Fruit fly (Drosophila melanogaster) whole organism, adult: ENCODE results near the gene CG1750.

Experiments
- CG11617 ChIP-seq: fragments of 200-800 bp; sonication (Bioruptor generic); optimal IDR thresholded peaks from 2 replicates; lab custom pipeline; 2017; ENCODE audit warnings: mild to moderate bottlenecking, missing biosample characterization, missing genetic modification reagents, missing genetic modification characterization
- CG12768 ChIP-seq: fragments of 200-800 bp; sonication (Bioruptor generic); optimal IDR thresholded peaks from 2 replicates; lab custom pipeline; 2017; ENCODE audit warnings: missing biosample characterization, missing genetic modification characterization, mild to moderate bottlenecking, moderate library complexity, missing genetic modification reagents
- CG14711 ChIP-seq: fragments of 200-800 bp; sonication (Bioruptor generic); optimal IDR thresholded peaks from 2 replicates; lab custom pipeline; 2018; ENCODE audit warnings: missing biosample characterization, mild to moderate bottlenecking, missing genetic modification characterization, moderate library complexity
- CG1620 ChIP-seq: fragments of 200-800 bp; sonication (Bioruptor generic); optimal IDR thresholded peaks from 2 replicates; lab custom pipeline; 2016; ENCODE audit warnings: missing biosample characterization, missing genetic modification characterization
- CG33017 ChIP-seq: fragments of 200-800 bp; sonication (Bioruptor generic); optimal IDR thresholded peaks from 2 replicates; lab custom pipeline; 2018; ENCODE audit warnings: missing biosample characterization, mild to moderate bottlenecking, missing genetic modification characterization, moderate library complexity
- CG5204 ChIP-seq: fragments of 200-800 bp; sonication (Bioruptor generic); optimal IDR thresholded peaks from 2 replicates; lab custom pipeline; 2016; ENCODE audit warnings: missing biosample characterization, missing genetic modification characterization
- CG7045 ChIP-seq: fragments of 200-800 bp; sonication (Bioruptor generic); optimal IDR thresholded peaks from 2 replicates; lab custom pipeline; 2017; ENCODE audit warnings: missing biosample characterization, mild to moderate bottlenecking, missing genetic modification characterization
- CG7101 ChIP-seq: fragments of 200-800 bp; sonication (Bioruptor generic); optimal IDR thresholded peaks from 2 replicates; lab custom pipeline; 2018; ENCODE audit warnings: missing biosample characterization, mild to moderate bottlenecking, missing genetic modification characterization, moderate library complexity
- Clk ChIP-seq: fragments of 200-800 bp; sonication (Bioruptor generic); optimal IDR thresholded peaks from 2 replicates; lab custom pipeline; 2017; ENCODE audit warnings: missing biosample characterization, missing genetic modification characterization
- Crg-1 ChIP-seq: fragments of 200-800 bp; sonication (Bioruptor generic); optimal IDR thresholded peaks from 2 replicates; lab custom pipeline; 2016; ENCODE audit warnings: missing biosample characterization, missing genetic modification characterization
- Hr96 ChIP-seq: fragments of 200-800 bp; sonication (Bioruptor generic); optimal IDR thresholded peaks from 2 replicates; lab custom pipeline; 2016; ENCODE audit warnings: missing biosample characterization, missing genetic modification characterization
- Mnt ChIP-seq: fragments of 200-800 bp; sonication (Bioruptor generic); optimal IDR thresholded peaks from 2 replicates; lab custom pipeline; 2016; ENCODE audit warnings: missing biosample characterization, mild to moderate bottlenecking, missing genetic modification characterization
- bab1 ChIP-seq: fragments of 200-800 bp; sonication (Bioruptor generic); optimal IDR thresholded peaks from 3 replicates; lab custom pipeline; 2019; ENCODE audit warnings: missing biosample characterization, mild to moderate bottlenecking, missing genetic modification characterization, moderate library complexity
- cic ChIP-seq: fragments of 200-800 bp; sonication (Bioruptor generic); optimal IDR thresholded peaks from 2 replicates; lab custom pipeline; 2017; ENCODE audit warnings: missing biosample characterization, mild to moderate bottlenecking, missing genetic modification characterization, moderate library complexity
- cnc ChIP-seq, 2 experiments: fragments of >200 bp; optimal IDR thresholded peaks; 2 replicates each; lab custom pipeline; 2017
- kay ChIP-seq: fragments of 200-800 bp; sonication (Bioruptor generic); peaks from one replicate; lab custom pipeline; 2016; ENCODE audit warnings: missing biosample characterization, missing genetic modification characterization, borderline replicate concordance
- ovo ChIP-seq: fragments of 200-800 bp; sonication (Bioruptor generic); optimal IDR thresholded peaks from 2 replicates; lab custom pipeline; 2016; ENCODE audit warnings: missing biosample characterization, missing genetic modification characterization
- pad ChIP-seq: fragments of 200-800 bp; sonication (Bioruptor generic); optimal IDR thresholded peaks from 3 replicates; lab custom pipeline; 2017; ENCODE audit warnings: missing biosample characterization, missing genetic modification characterization, mild to moderate bottlenecking, moderate library complexity, missing genetic modification reagents
- tj ChIP-seq: fragments of 200-800 bp; sonication (Bioruptor generic); optimal IDR thresholded peaks from 3 replicates; lab custom pipeline; 2017; ENCODE audit warnings: missing biosample characterization, mild to moderate bottlenecking, missing genetic modification characterization, moderate library complexity
- toe ChIP-seq: fragments of 200-800 bp; sonication (Bioruptor generic); optimal IDR thresholded peaks from 2 replicates; lab custom pipeline; 2016; ENCODE audit warnings: missing biosample characterization, missing genetic modification characterization

CG1750 gene

DNA sequence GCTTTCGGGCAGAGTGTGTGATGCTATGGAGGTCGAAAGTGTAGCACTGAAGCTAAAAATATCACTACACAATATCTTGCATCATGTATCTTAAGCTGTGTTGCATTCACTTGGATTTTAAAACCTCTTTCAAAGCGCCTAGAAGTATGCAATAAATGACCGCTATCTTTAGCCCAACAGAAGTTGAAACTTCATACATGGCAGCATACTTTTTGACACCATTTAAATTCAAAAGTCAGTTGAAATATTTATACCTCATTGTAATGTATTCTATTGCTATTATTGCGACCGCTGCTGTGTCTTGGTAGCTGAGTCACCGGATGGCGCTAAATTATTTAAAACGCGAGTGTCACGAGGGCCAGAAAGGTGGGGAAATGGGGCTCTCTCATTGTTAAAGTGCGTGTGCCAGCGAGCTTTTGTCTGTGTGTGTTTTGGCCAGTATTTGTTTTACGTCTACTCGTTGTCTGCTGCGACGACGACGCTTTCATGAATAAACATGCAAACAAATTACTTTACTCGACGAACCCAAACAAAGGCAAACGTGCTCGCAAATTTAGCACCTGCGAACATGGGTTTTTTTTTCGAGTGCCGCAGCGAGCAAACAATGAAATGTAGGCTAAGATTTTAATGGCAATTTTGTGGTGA lies 16.2 kb upstream of the CG1750 start:
- no peak for TF ChIP-seq tj (GFP tag; lab: Kevin White, UChicago)
- no peak for TF ChIP-seq CG1620 (GFP tag; lab: Kevin White, UChicago)
- no peak for TF ChIP-seq Clk
- no peak for TF ChIP-seq CG12768 (GFP tag; lab: Kevin White, UChicago)
- TF ChIP-seq kay (GFP tag; lab: Kevin White, UChicago): no peak
- no peak for TF ChIP-seq Hr96 (GFP tag; lab: Kevin White, UChicago)
- TF ChIP-seq cic: no peak
- TF ChIP-seq CG33017 (tag; lab: Kevin White, UChicago): no peak
- no peak for TF ChIP-seq CG7045
- no peak for TF ChIP-seq ovo
- TF ChIP-seq CG14711 (tag; lab: Kevin White, UChicago): no peak
- no peak for TF ChIP-seq CG11617 (GFP tag; lab: Kevin White, UChicago)
- TF ChIP-seq pad (GFP tag; lab: Kevin White, UChicago): no peak
- TF ChIP-seq toe (GFP tag; lab: Kevin White, UChicago): no peak

- TF ChIP-seq CG14711 (tag; lab: Kevin White, UChicago): no peak
- no peak for TF ChIP-seq cic
- no peak for TF ChIP-seq Hr96 (GFP tag; lab: Kevin White, UChicago)
- TF ChIP-seq CG12768 (GFP tag; lab: Kevin White, UChicago): no peak
- no peak for TF ChIP-seq pad (GFP tag; lab: Kevin White, UChicago)
- no peak for TF ChIP-seq ovo
- no peak for TF ChIP-seq bab1 (GFP tag; lab: Kevin White, UChicago)
- no peak for TF ChIP-seq CG7101
- TF ChIP-seq kay (GFP tag; lab: Kevin White, UChicago): no peak
- TF ChIP-seq CG33017 (tag; lab: Kevin White, UChicago): no peak
- no peak for TF ChIP-seq Mnt (GFP tag; lab: Kevin White, UChicago)
- no peak for TF ChIP-seq cnc (optimal IDR thresholded peaks at IDR 0.05; lab: Kevin White, UChicago)
- no peak for TF ChIP-seq CG7045
Measured at dm6 chr3R:31265430-31265829, 10.7 kb upstream of the CG1750 start, which contains the start of gene ppk24. ppk24 (plus strand) TSS chr3R:31265730.

- TF ChIP-seq ovo (no peak), CG12768 (GFP tag; lab: Kevin White, UChicago) (no peak), Mnt (GFP tag; lab: Kevin White, UChicago) (no peak), CG33017 (tag; lab: Kevin White, UChicago) (no peak), tj (GFP tag; lab: Kevin White, UChicago) (no peak), CG7101 (no peak), cic (no peak), Crg-1 (GFP tag; lab: Kevin White, UChicago) (no peak), cnc (optimal IDR thresholded peaks at IDR 0.05; lab: Kevin White, UChicago) (no peak), kay (GFP tag; lab: Kevin White, UChicago) (no peak), CG5204 (GFP tag; lab: Kevin White, UChicago) (no peak), Clk (no peak), Hr96 (GFP tag; lab: Kevin White, UChicago) (no peak), toe (GFP tag; lab: Kevin White, UChicago) (no peak), pad (GFP tag; lab: Kevin White, UChicago) (no peak)
Measured at dm6 chr3R:31263934-31264333, 9.2 kb upstream of the CG1750 start.

DNA sequence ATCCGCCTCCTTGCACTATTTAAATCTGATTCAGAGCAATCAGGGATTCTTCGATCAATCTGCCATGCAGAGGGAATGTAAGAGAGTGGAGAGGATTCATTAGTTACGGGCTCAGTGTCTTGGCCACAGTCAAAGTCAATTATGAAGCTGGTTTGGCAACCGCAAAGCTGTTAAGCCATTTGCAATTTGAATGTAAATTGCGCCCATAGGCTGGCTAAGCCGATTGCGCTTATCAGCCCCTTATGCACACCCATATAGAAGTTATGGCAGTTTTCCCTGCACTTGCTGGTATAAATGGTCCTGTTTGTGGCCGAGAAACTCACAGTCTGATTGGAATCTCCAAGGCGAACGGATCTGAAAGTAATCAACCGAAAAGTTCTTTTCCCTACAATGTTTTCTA lies 7.6 kb upstream of the CG1750 start, which contains the start of gene CAH5:
Gene CAH5, plus strand, starts transcription at position 301 of the 400 bp plus-strand sequence.
- TF ChIP-seq CG7101: no peak

dm6 chr3R:31259947-31260346 lies 5.2 kb upstream of the CG1750 start, which contains the start of gene CAH16:
CAH16 (plus strand) TSS chr3R:31260247.
- TF ChIP-seq CG12768 (GFP tag; lab: Kevin White, UChicago) (no peak), Crg-1 (GFP tag; lab: Kevin White, UChicago) (no peak), pad (GFP tag; lab: Kevin White, UChicago) (no peak), CG33017 (tag; lab: Kevin White, UChicago) (no peak), CG7045 (no peak), CG14711 (tag; lab: Kevin White, UChicago) (no peak), Clk (no peak), CG11617 (GFP tag; lab: Kevin White, UChicago) (no peak), bab1 (GFP tag; lab: Kevin White, UChicago) (no peak), CG1620 (GFP tag; lab: Kevin White, UChicago) (no peak), kay (GFP tag; lab: Kevin White, UChicago) (no peak), CG5204 (GFP tag; lab: Kevin White, UChicago) (no peak), toe (GFP tag; lab: Kevin White, UChicago) (no peak), CG7101 (no peak), ovo (no peak), cnc (optimal IDR thresholded peaks at IDR 0.05; lab: Kevin White, UChicago) (no peak)

- TF ChIP-seq tj (GFP tag; lab: Kevin White, UChicago) (no peak), toe (GFP tag; lab: Kevin White, UChicago) (no peak), cnc (optimal IDR thresholded peaks at IDR 0.05; lab: Kevin White, UChicago) (no peak), CG33017 (tag; lab: Kevin White, UChicago) (no peak), cic (no peak)
Measured at dm6 chr3R:31257299-31257698, 2.6 kb upstream of the CG1750 start, which contains the start of gene CAH6. CAH6 (plus strand) TSS chr3R:31257599.
